Worm (Caenorhabditis elegans) whole organism, early embryonic: ENCODE data around the gene E04F6.6.

Experiments
- B0310.2 ChIP-seq: sonication (generic microtip); optimal IDR thresholded peaks from 2 replicates; lab custom pipeline; 2016; ENCODE audit warnings: mild to moderate bottlenecking, missing genetic modification characterization, missing compliant biosample characterization
- ama-1 ChIP-seq: fragments of 150-350 bp; optimal IDR thresholded peaks from 2 replicates; lab custom pipeline; 2014
- ceh-13 ChIP-seq: fragments of 200-800 bp; sonication (Bioruptor generic); optimal IDR thresholded peaks from 2 replicates; lab custom pipeline; 2018; ENCODE audit warnings: mild to moderate bottlenecking, missing genetic modification characterization, missing compliant biosample characterization
- ceh-36 ChIP-seq: sonication (generic microtip); optimal IDR thresholded peaks from 2 replicates; lab custom pipeline; 2016; ENCODE audit warnings: missing genetic modification characterization, inconsistent platforms, missing compliant biosample characterization
- flt-1 ChIP-seq: fragments of 200-800 bp; sonication (Bioruptor generic); IDR thresholded peaks from 2 replicates; pipeline ENCODE4 v1.3.6; 2022; ENCODE audit warnings: missing genetic modification characterization, missing compliant biosample characterization
- hnd-1 ChIP-seq: sonication (generic microtip); optimal IDR thresholded peaks from 2 replicates; lab custom pipeline; 2016; ENCODE audit warnings: missing genetic modification characterization, missing compliant biosample characterization
- tbx-11 ChIP-seq: fragments of 200-800 bp; sonication (Bioruptor generic); IDR thresholded peaks from 2 replicates; pipeline ENCODE4 v1.3.6; 2022; ENCODE audit warnings: missing genetic modification characterization, missing compliant biosample characterization
- tbx-37 ChIP-seq: fragments of 200-800 bp; sonication (Bioruptor generic); conservative IDR thresholded peaks from 2 replicates; pipeline ENCODE4 v1.3.6; 2022; ENCODE audit warnings: missing genetic modification reagents, missing genetic modification characterization, missing compliant biosample characterization

DNA sequence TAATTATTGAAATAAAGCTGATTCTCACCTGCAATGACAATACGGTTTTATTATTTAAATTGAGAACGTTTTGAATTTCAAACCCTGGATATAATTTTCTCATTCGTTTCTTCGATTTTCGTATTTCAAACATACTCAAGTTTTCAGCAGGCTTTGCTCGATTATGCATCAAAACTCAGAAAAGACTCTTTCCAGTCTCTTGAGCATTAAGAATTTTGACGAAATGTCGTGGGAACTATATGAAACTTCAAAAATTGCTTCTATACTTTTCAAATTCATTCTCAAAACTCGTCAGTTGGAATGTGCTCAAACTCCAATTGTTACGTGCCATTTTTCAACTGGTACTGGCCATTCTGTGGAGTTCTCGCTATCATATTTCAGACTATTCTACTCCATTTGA, 6.0 kb upstream of the E04F6.6 start, which contains the start of gene srd-59:
- no peak for TF ChIP-seq ama-1 (lab: Kevin White, UChicago)
- no peak for TF ChIP-seq flt-1 (GFP tag; lab: Robert Waterston, UW)
- TF ChIP-seq hnd-1, result no peak
- TF ChIP-seq B0310.2, result no peak
- no peak for TF ChIP-seq ceh-36 (tag; lab: Kevin White, UChicago)
- TF ChIP-seq tbx-37 (GFP tag; lab: Robert Waterston, UW), result no peak
- TF ChIP-seq tbx-11 (GFP tag; lab: Robert Waterston, UW), result no peak
- no peak for TF ChIP-seq ceh-13 (GFP tag; lab: Kevin White, UChicago)
